Worm (Caenorhabditis elegans): ENCODE results near the gene gen-1.

DNA sequence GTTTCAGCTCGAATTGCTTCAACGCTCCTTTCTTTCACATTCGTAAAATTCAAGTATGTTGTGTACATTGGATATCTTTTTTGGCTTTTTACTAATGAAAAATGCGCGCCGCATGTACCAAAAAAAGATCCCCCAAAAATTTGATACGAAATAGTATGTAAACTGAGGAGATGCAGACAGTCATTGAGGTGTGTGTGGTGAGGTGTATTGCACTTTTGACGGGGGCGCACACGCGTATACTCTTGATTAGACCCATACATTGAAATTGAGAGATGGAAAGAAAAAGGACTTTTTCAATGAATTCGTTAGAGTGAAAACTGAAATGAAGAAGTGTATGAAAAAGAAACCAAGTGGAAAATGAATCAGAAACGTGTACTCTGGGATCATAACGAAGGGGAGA is 26.6 kb downstream of the gen-1 start:
- TF ChIP-seq ama-1 (optimal IDR thresholded peaks at IDR 0.05) (no peak), ceh-36 (tag; optimal IDR thresholded peaks at IDR 0.05) (no peak), tra-4 (tag; optimal IDR thresholded peaks at IDR 0.05) (no peak), sea-1 (GFP tag; conservative IDR thresholded peaks at IDR 0.05) (no peak), ets-7 (tag; optimal IDR thresholded peaks at IDR 0.05) (no peak), pes-1 (GFP tag; IDR thresholded peaks at IDR 0.05) (no peak), B0310.2 (tag; optimal IDR thresholded peaks at IDR 0.05) (no peak), ceh-13 (GFP tag; optimal IDR thresholded peaks at IDR 0.05) (no peak), hnd-1 (tag; optimal IDR thresholded peaks at IDR 0.05) (no peak), hmbx-1 (tag; optimal IDR thresholded peaks at IDR 0.05) (no peak), hmg-4 (GFP tag; optimal IDR thresholded peaks at IDR 0.05) (no peak), F13C5.2 (tag; optimal IDR thresholded peaks at IDR 0.05) (no peak), tbx-11 (GFP tag; IDR thresholded peaks at IDR 0.05) (no peak), scrt-1 (GFP tag; IDR thresholded peaks at IDR 0.05) (no peak)

All from whole organism, early embryonic.